Worm (Caenorhabditis elegans): ENCODE measurements around the gene srh-20.
A peak's percentile ranks its signal among the peaks of the same experiment; 100 is the strongest.
"Not testable (repeated sequence)": the region's sequence is repeated elsewhere in the genome, so short reads cannot be mapped to it uniquely, and the experiment has no call there.

Gene srh-20

ce11 chrV:4900020-4900419 is 24.7 kb upstream of the srh-20 start, which contains the start of gene ugt-10:
Gene ugt-10, minus strand, starts transcription at chrV:4900120.
- TF ChIP-seq hmg-1.2 (GFP tag; IDR thresholded peaks at IDR 0.05) (peak; percentile 62), snpc-4 (tag; optimal IDR thresholded peaks at IDR 0.05) (peak in 1 of 4 experiments; percentile 41)
- not testable (repeated sequence) for TF ChIP-seq snpc-4 (GFP tag; optimal IDR thresholded peaks at IDR 0.05)

- no peak for TF ChIP-seq lin-54 (GFP tag; optimal IDR thresholded peaks at IDR 0.05)
- TF ChIP-seq lsy-27 (tag; optimal IDR thresholded peaks at IDR 0.05; ENCODE audit: borderline replicate concordance, insufficient read depth): no peak
- no peak for TF ChIP-seq zfh-2 (GFP tag; conservative IDR thresholded peaks at IDR 0.05)
- no peak for TF ChIP-seq let-607 (tag; optimal IDR thresholded peaks at IDR 0.05)
- TF ChIP-seq attf-3 (GFP tag; conservative IDR thresholded peaks at IDR 0.05): no peak
- TF ChIP-seq ceh-58 (GFP tag; IDR thresholded peaks at IDR 0.05): no peak
- TF ChIP-seq let-526 (GFP tag; IDR thresholded peaks at IDR 0.05): no peak
- no peak for TF ChIP-seq hsf-1 (GFP tag; IDR thresholded peaks at IDR 0.05)
- no peak for TF ChIP-seq ceh-40 (GFP tag; IDR thresholded peaks at IDR 0.05)
- TF ChIP-seq mes-4 (tag; optimal IDR thresholded peaks at IDR 0.05): no peak
- TF ChIP-seq ccch-3 (GFP tag; optimal IDR thresholded peaks at IDR 0.05): no peak
- TF ChIP-seq him-1 (tag; optimal IDR thresholded peaks at IDR 0.05): no peak
- no peak for TF ChIP-seq ztf-18 (tag; optimal IDR thresholded peaks at IDR 0.05)
- no peak for TF ChIP-seq bed-2 (GFP tag; IDR thresholded peaks at IDR 0.05)
- TF ChIP-seq pha-4 (tag; optimal IDR thresholded peaks at IDR 0.05): no peak
- TF ChIP-seq F55B11.4 (tag; optimal IDR thresholded peaks at IDR 0.05; ENCODE audit: borderline replicate concordance, insufficient read depth): no peak
- TF ChIP-seq dpl-1 (GFP tag; optimal IDR thresholded peaks at IDR 0.05): no peak
- TF ChIP-seq akir-1 (GFP tag; optimal IDR thresholded peaks at IDR 0.05): no peak
- no peak for TF ChIP-seq mcd-1 (GFP tag; IDR thresholded peaks at IDR 0.05)
Measured at ce11 chrV:4901074-4901473, 23.6 kb upstream of the srh-20 start, which contains the start of gene ugt-67. Gene ugt-67, plus strand, starts transcription at chrV:4901374.

ce11 chrV:4903696-4904095 is 21.0 kb upstream of the srh-20 start, which contains the start of gene ugt-8:
Gene ugt-8, plus strand, starts transcription at chrV:4903930.
- no peak for TF ChIP-seq F52B5.7 (tag; optimal IDR thresholded peaks at IDR 0.05)
- no peak for TF ChIP-seq F57A8.1 (GFP tag; optimal IDR thresholded peaks at IDR 0.05)
- TF ChIP-seq B0336.3 (GFP tag; IDR thresholded peaks at IDR 0.05): no peak
- no peak for TF ChIP-seq ceh-40 (GFP tag; IDR thresholded peaks at IDR 0.05)
- TF ChIP-seq ztf-6 (GFP tag; IDR thresholded peaks at IDR 0.05): no peak
- no peak for TF ChIP-seq lag-1 (GFP tag; IDR thresholded peaks at IDR 0.05)
- no peak for TF ChIP-seq C17E4.6 (GFP tag; IDR thresholded peaks at IDR 0.05)
- no peak for TF ChIP-seq mcd-1 (GFP tag; IDR thresholded peaks at IDR 0.05)

ce11 chrV:4905953-4906352 is 18.8 kb upstream of the srh-20 start, which contains the start of gene ugt-14:
Gene ugt-14, plus strand, starts transcription at chrV:4906253.
- TF ChIP-seq C17E4.6 (GFP tag; IDR thresholded peaks at IDR 0.05): no peak
- no peak for TF ChIP-seq nhr-80 (tag; optimal IDR thresholded peaks at IDR 0.05)
- no peak for TF ChIP-seq nfyb-1 (GFP tag; IDR thresholded peaks at IDR 0.05)
- no peak for TF ChIP-seq madf-10 (tag; optimal IDR thresholded peaks at IDR 0.05)
- TF ChIP-seq bed-1 (GFP tag; IDR thresholded peaks at IDR 0.05): no peak
- TF ChIP-seq egl-44 (GFP tag; IDR thresholded peaks at IDR 0.05): no peak
- no peak for TF ChIP-seq unc-130 (GFP tag; optimal IDR thresholded peaks at IDR 0.05)
- TF ChIP-seq F39B2.1 (GFP tag; IDR thresholded peaks at IDR 0.05): no peak
- no peak for TF ChIP-seq nfya-1 (tag; optimal IDR thresholded peaks at IDR 0.05; ENCODE audit: borderline replicate concordance, insufficient read depth)
- TF ChIP-seq snpc-1.1 (tag; optimal IDR thresholded peaks at IDR 0.05; ENCODE audit: insufficient read depth): no peak
- TF ChIP-seq D2030.7 (GFP tag; IDR thresholded peaks at IDR 0.05): no peak
- TF ChIP-seq lin-26 (GFP tag; IDR thresholded peaks at IDR 0.05): no peak
- TF ChIP-seq F55B11.4 (tag; optimal IDR thresholded peaks at IDR 0.05; ENCODE audit: borderline replicate concordance, insufficient read depth): no peak
- no peak for TF ChIP-seq attf-5 (GFP tag; optimal IDR thresholded peaks at IDR 0.05)
- TF ChIP-seq ceh-79 (tag; optimal IDR thresholded peaks at IDR 0.05): no peak
- no peak for TF ChIP-seq ztf-28 (GFP tag; IDR thresholded peaks at IDR 0.05)
- no peak for TF ChIP-seq unc-62 (GFP tag; optimal IDR thresholded peaks at IDR 0.05)
- TF ChIP-seq zim-3 (tag; optimal IDR thresholded peaks at IDR 0.05): no peak
- no peak for TF ChIP-seq bed-2 (GFP tag; IDR thresholded peaks at IDR 0.05)

Measured in whole organism, young adult.